Comparison of ENCODE assay signal across 1 fruit fly cellular context in genomic region chrX:21375595-21376047, dm6.
TF ChIP-seq lines count a peak whose summit lies in the region.

No protein-coding gene starts in this region.

TF ChIP-seq in whole organism, embryonic, 481 proteins besides CTCF, POLR2A, EP300 and RAD21 (continued from another document and continues in another):
- TF ChIP-seq CG1233 (GFP tag; optimal IDR thresholded peaks at IDR 0.05; lab: Kevin White, UChicago) (peak; percentile 27), CG6689 (GFP tag; IDR thresholded peaks at IDR 0.05; lab: Robert Waterston, UW) (peak; percentile 43; the same call in 1 of the 2 replicates), schlank (tag; optimal IDR thresholded peaks at IDR 0.05; lab: Kevin White, UChicago) (no peak), gfzf (GFP tag; optimal IDR thresholded peaks at IDR 0.05; lab: Kevin White, UChicago) (no peak), CG17328 (GFP tag; IDR thresholded peaks at IDR 0.05; lab: Robert Waterston, UW) (no peak), CG11093 (GFP tag; IDR thresholded peaks at IDR 0.05; lab: Robert Waterston, UW) (no peak), CG13624 (GFP tag; optimal IDR thresholded peaks at IDR 0.05; lab: Kevin White, UChicago) (no peak), Dref (GFP tag; IDR thresholded peaks at IDR 0.05; lab: Robert Waterston, UW) (no peak), CG13894 (tag; optimal IDR thresholded peaks at IDR 0.05; lab: Kevin White, UChicago) (no peak), CG12391 (tag; optimal IDR thresholded peaks at IDR 0.05; lab: Kevin White, UChicago) (peak; percentile 37), E2f2 (GFP tag; IDR thresholded peaks at IDR 0.05; lab: Robert Waterston, UW) (peak; percentile 26; the same call in 1 of the 2 replicates), amos (GFP tag; IDR thresholded peaks at IDR 0.05; lab: Robert Waterston, UW; ENCODE audit: partially characterized antibody) (no peak), CG11695 (GFP tag; IDR thresholded peaks at IDR 0.05; lab: Robert Waterston, UW) (0 out of 3 replicates have a peak, but pooled peaks have one; percentile 18), CG18619 (GFP tag; optimal IDR thresholded peaks at IDR 0.05; lab: Kevin White, UChicago) (peak; percentile 43), sr (GFP tag; IDR thresholded peaks at IDR 0.05; lab: Robert Waterston, UW) (no peak), Med (GFP tag; lab: Kevin White, UChicago) (peak; percentile 70), onecut (GFP tag; IDR thresholded peaks at IDR 0.05; lab: Robert Waterston, UW) (no peak; the same call in 1 of the 2 replicates), MESR4 (GFP tag; optimal IDR thresholded peaks at IDR 0.05; lab: Kevin White, UChicago) (no peak), D19A (tag; optimal IDR thresholded peaks at IDR 0.05; lab: Kevin White, UChicago) (peak; percentile 24), CrebB (tag; optimal IDR thresholded peaks at IDR 0.05; lab: Kevin White, UChicago) (no peak), pum (GFP tag; optimal IDR thresholded peaks at IDR 0.05; lab: Kevin White, UChicago) (no peak), dati (GFP tag; IDR thresholded peaks at IDR 0.05; lab: Robert Waterston, UW) (no peak), so (GFP tag; IDR thresholded peaks at IDR 0.05; lab: Robert Waterston, UW) (0 out of 3 replicates have a peak, but pooled peaks have one; percentile 41), CG34376 (GFP tag; optimal IDR thresholded peaks at IDR 0.05; lab: Kevin White, UChicago) (no peak), YL-1 (GFP tag; optimal IDR thresholded peaks at IDR 0.05; lab: Kevin White, UChicago) (peak; percentile 8), cwo (GFP tag; optimal IDR thresholded peaks at IDR 0.05; lab: Kevin White, UChicago) (peak; percentile 49), oc (tag; optimal IDR thresholded peaks at IDR 0.05; lab: Kevin White, UChicago) (no peak), MTF-1 (GFP tag; optimal IDR thresholded peaks at IDR 0.05; lab: Kevin White, UChicago; ENCODE audit: borderline replicate concordance) (no peak), gem (tag; optimal IDR thresholded peaks at IDR 0.05; lab: Kevin White, UChicago) (peak; percentile 75), CG11504 (tag; optimal IDR thresholded peaks at IDR 0.05; lab: Kevin White, UChicago) (peak; percentile 69), chn (GFP tag; optimal IDR thresholded peaks at IDR 0.05; lab: Kevin White, UChicago) (no peak), ttk (GFP tag; IDR thresholded peaks at IDR 0.05; lab: Robert Waterston, UW) (no peak), pros (GFP tag; optimal IDR thresholded peaks at IDR 0.05; lab: Kevin White, UChicago) (no peak), chif (GFP tag; optimal IDR thresholded peaks at IDR 0.05; lab: Kevin White, UChicago) (no peak), Lim3 (GFP tag; IDR thresholded peaks at IDR 0.05; lab: Robert Waterston, UW) (no peak), CG14710 (tag; optimal IDR thresholded peaks at IDR 0.05; lab: Kevin White, UChicago) (no peak), CG6791 (GFP tag; IDR thresholded peaks at IDR 0.05; lab: Robert Waterston, UW; ENCODE audit: partially characterized antibody) (no peak), pfk (GFP tag; optimal IDR thresholded peaks at IDR 0.05; lab: Kevin White, UChicago) (no peak), CG1792 (GFP tag; optimal IDR thresholded peaks at IDR 0.05; lab: Kevin White, UChicago) (no peak), CG4328 (GFP tag; optimal IDR thresholded peaks at IDR 0.05; lab: Kevin White, UChicago) (no peak), dmrt99B (tag; optimal IDR thresholded peaks at IDR 0.05; lab: Kevin White, UChicago) (peak; percentile 64), jing (GFP tag; optimal IDR thresholded peaks at IDR 0.05; lab: Kevin White, UChicago) (no peak), ato (GFP tag; IDR thresholded peaks at IDR 0.05; lab: Robert Waterston, UW; ENCODE audit: partially characterized antibody) (no peak), MBD-R2 (GFP tag; IDR thresholded peaks at IDR 0.05; lab: Robert Waterston, UW) (no peak; the same call in 1 of the 2 replicates), NC2β (GFP tag; optimal IDR thresholded peaks at IDR 0.05; lab: Kevin White, UChicago) (no peak), Hmr (GFP tag; optimal IDR thresholded peaks at IDR 0.05; lab: Kevin White, UChicago) (peak; percentile 60), psq (GFP tag; optimal IDR thresholded peaks at IDR 0.05; lab: Kevin White, UChicago) (no peak), yki (optimal IDR thresholded peaks at IDR 0.05; lab: Kevin White, UChicago) (no peak), Aef1 (GFP tag; IDR thresholded peaks at IDR 0.05; lab: Robert Waterston, UW) (no peak), ATbp (GFP tag; optimal IDR thresholded peaks at IDR 0.05; lab: Kevin White, UChicago) (no peak), Hr51 (GFP tag; optimal IDR thresholded peaks at IDR 0.05; lab: Kevin White, UChicago) (no peak), danr (GFP tag; IDR thresholded peaks at IDR 0.05; lab: Robert Waterston, UW) (no peak), CG6683 (GFP tag; optimal IDR thresholded peaks at IDR 0.05; lab: Kevin White, UChicago) (peak; percentile 11), Xrp1 (GFP tag; IDR thresholded peaks at IDR 0.05; lab: Robert Waterston, UW) (peak; percentile 41; the same call in 1 of the 2 replicates), CG12236 (GFP tag; optimal IDR thresholded peaks at IDR 0.05; lab: Kevin White, UChicago) (no peak), CG15479 (GFP tag; optimal IDR thresholded peaks at IDR 0.05; lab: Kevin White, UChicago) (no peak), grn (GFP tag; optimal IDR thresholded peaks at IDR 0.05; lab: Kevin White, UChicago) (no peak), CG3995 (GFP tag; optimal IDR thresholded peaks at IDR 0.05; lab: Kevin White, UChicago) (peak; percentile 2), CG8089 (GFP tag; optimal IDR thresholded peaks at IDR 0.05; lab: Kevin White, UChicago) (no peak), disco-r (GFP tag; optimal IDR thresholded peaks at IDR 0.05; lab: Kevin White, UChicago) (no peak), CG8765 (GFP tag; IDR thresholded peaks at IDR 0.05; lab: Robert Waterston, UW) (no peak), TFAM (GFP tag; optimal IDR thresholded peaks at IDR 0.05; lab: Kevin White, UChicago) (no peak), CG17361 (GFP tag; IDR thresholded peaks at IDR 0.05; lab: Robert Waterston, UW) (peak; percentile 52; the same call in 2 of the 3 replicates), CG6765 (GFP tag; optimal IDR thresholded peaks at IDR 0.05; lab: Kevin White, UChicago) (no peak), Hr39 (optimal IDR thresholded peaks at IDR 0.05; lab: Kevin White, UChicago) (no peak), usp (GFP tag; optimal IDR thresholded peaks at IDR 0.05; lab: Kevin White, UChicago) (no peak), CG9215 (GFP tag; IDR thresholded peaks at IDR 0.05; lab: Robert Waterston, UW) (0 out of 2 replicates have a peak, but pooled peaks have one; percentile 25), ewg (GFP tag; optimal IDR thresholded peaks at IDR 0.05; lab: Kevin White, UChicago) (no peak), CG14014 (GFP tag; IDR thresholded peaks at IDR 0.05; lab: Robert Waterston, UW) (peak; percentile 30; the same call in 1 of the 2 replicates), CG3726 (GFP tag; IDR thresholded peaks at IDR 0.05; lab: Robert Waterston, UW) (no peak), CG15514 (GFP tag; optimal IDR thresholded peaks at IDR 0.05; lab: Kevin White, UChicago) (peak; percentile 34), br (optimal IDR thresholded peaks at IDR 0.05; lab: Kevin White, UChicago) (no peak), CG2889 (GFP tag; IDR thresholded peaks at IDR 0.05; lab: Robert Waterston, UW) (no peak), sna (GFP tag; IDR thresholded peaks at IDR 0.05; lab: Robert Waterston, UW; ENCODE audit: partially characterized antibody) (no peak), Atf-2 (GFP tag; optimal IDR thresholded peaks at IDR 0.05; lab: Kevin White, UChicago) (no peak), CG18599 (GFP tag; optimal IDR thresholded peaks at IDR 0.05; lab: Kevin White, UChicago) (peak; percentile 70), Hey (tag; optimal IDR thresholded peaks at IDR 0.05; lab: Kevin White, UChicago) (no peak), CG11696 (GFP tag; IDR thresholded peaks at IDR 0.05; lab: Robert Waterston, UW) (no peak), Adf1 (GFP tag; IDR thresholded peaks at IDR 0.05; lab: Robert Waterston, UW) (no peak), sd (tag; optimal IDR thresholded peaks at IDR 0.05; lab: Kevin White, UChicago) (no peak), HLHmδ (GFP tag; optimal IDR thresholded peaks at IDR 0.05; lab: Kevin White, UChicago) (no peak), tup (GFP tag; optimal IDR thresholded peaks at IDR 0.05; lab: Kevin White, UChicago) (no peak), CG13123 (GFP tag; optimal IDR thresholded peaks at IDR 0.05; lab: Kevin White, UChicago) (no peak), Pdp1 (GFP tag; optimal IDR thresholded peaks at IDR 0.05; lab: Kevin White, UChicago) (peak in 1 of 2 experiments; percentile 99), CG16863 (GFP tag; optimal IDR thresholded peaks at IDR 0.05; lab: Kevin White, UChicago) (no peak), esg (GFP tag; conservative IDR thresholded peaks at IDR 0.05; lab: Robert Waterston, UW) (no peak), CG1647 (GFP tag; optimal IDR thresholded peaks at IDR 0.05; lab: Kevin White, UChicago) (no peak), HLH3B (GFP tag; IDR thresholded peaks at IDR 0.05; lab: Robert Waterston, UW) (0 out of 2 replicates have a peak, but pooled peaks have one; percentile 13), HLH54F (GFP tag; optimal IDR thresholded peaks at IDR 0.05; lab: Kevin White, UChicago) (no peak), CG33557 (GFP tag; optimal IDR thresholded peaks at IDR 0.05; lab: Kevin White, UChicago) (no peak), da (GFP tag; optimal IDR thresholded peaks at IDR 0.05; lab: Kevin White, UChicago) (no peak), CG1832 (GFP tag; optimal IDR thresholded peaks at IDR 0.05; lab: Kevin White, UChicago) (no peak), Ptx1 (GFP tag; IDR thresholded peaks at IDR 0.05; lab: Robert Waterston, UW) (0 out of 2 replicates have a peak, but pooled peaks have one; percentile 30), dmrt11E (tag; optimal IDR thresholded peaks at IDR 0.05; lab: Kevin White, UChicago) (no peak), CG4707 (GFP tag; optimal IDR thresholded peaks at IDR 0.05; lab: Kevin White, UChicago) (no peak), CG15269 (tag; optimal IDR thresholded peaks at IDR 0.05; lab: Kevin White, UChicago) (no peak), CG1602 (GFP tag; optimal IDR thresholded peaks at IDR 0.05; lab: Kevin White, UChicago) (no peak), CHES-1-like (GFP tag; optimal IDR thresholded peaks at IDR 0.05; lab: Kevin White, UChicago) (no peak), ERR (GFP tag; optimal IDR thresholded peaks at IDR 0.05; lab: Kevin White, UChicago) (no peak), en (GFP tag; optimal IDR thresholded peaks at IDR 0.05; lab: Kevin White, UChicago) (no peak), dpn (GFP tag; optimal IDR thresholded peaks at IDR 0.05; lab: Kevin White, UChicago) (peak in 1 of 2 experiments; percentile 21), Sry-δ (GFP tag; optimal IDR thresholded peaks at IDR 0.05; lab: Kevin White, UChicago) (no peak), CG30431 (GFP tag; optimal IDR thresholded peaks at IDR 0.05; lab: Kevin White, UChicago) (no peak), CG4404 (GFP tag; IDR thresholded peaks at IDR 0.05; lab: Robert Waterston, UW) (no peak), cad (GFP tag; optimal IDR thresholded peaks at IDR 0.05; lab: Kevin White, UChicago) (no peak), CG7987 (GFP tag; optimal IDR thresholded peaks at IDR 0.05; lab: Kevin White, UChicago) (no peak), CG8281 (tag; optimal IDR thresholded peaks at IDR 0.05; lab: Kevin White, UChicago) (no peak), CG6272 (GFP tag; IDR thresholded peaks at IDR 0.05; lab: Robert Waterston, UW) (no peak), zf30C (GFP tag; optimal IDR thresholded peaks at IDR 0.05; lab: Kevin White, UChicago) (no peak), ash1 (GFP tag; optimal IDR thresholded peaks at IDR 0.05; lab: Kevin White, UChicago) (no peak), CG11560 (tag; IDR thresholded peaks at IDR 0.05; lab: Robert Waterston, UW) (no peak), CG16815 (GFP tag; optimal IDR thresholded peaks at IDR 0.05; lab: Kevin White, UChicago) (no peak), CG8924 (tag; optimal IDR thresholded peaks at IDR 0.05; lab: Kevin White, UChicago) (peak; percentile 59), CG7839 (tag; optimal IDR thresholded peaks at IDR 0.05; lab: Kevin White, UChicago) (peak; percentile 60), mirr (GFP tag; optimal IDR thresholded peaks at IDR 0.05; lab: Kevin White, UChicago) (no peak), CG3407 (GFP tag; optimal IDR thresholded peaks at IDR 0.05; lab: Kevin White, UChicago) (no peak), Sry-β (GFP tag; optimal IDR thresholded peaks at IDR 0.05; lab: Kevin White, UChicago) (no peak), Sin3A (optimal IDR thresholded peaks at IDR 0.05; lab: Kevin White, UChicago) (no peak), CG6654 (GFP tag; optimal IDR thresholded peaks at IDR 0.05; lab: Kevin White, UChicago) (no peak), CG1529 (GFP tag; optimal IDR thresholded peaks at IDR 0.05; lab: Kevin White, UChicago) (no peak), nerfin-2 (GFP tag; IDR thresholded peaks at IDR 0.05; lab: Robert Waterston, UW; ENCODE audit: partially characterized antibody) (no peak), Nf-YB (GFP tag; optimal IDR thresholded peaks at IDR 0.05; lab: Kevin White, UChicago) (no peak), toy (GFP tag; IDR thresholded peaks at IDR 0.05; lab: Robert Waterston, UW) (no peak), CG8290 (GFP tag; optimal IDR thresholded peaks at IDR 0.05; lab: Kevin White, UChicago) (no peak), CG8290 (tag; optimal IDR thresholded peaks at IDR 0.05; lab: Kevin White, UChicago) (no peak), CG12155 (GFP tag; optimal IDR thresholded peaks at IDR 0.05; lab: Kevin White, UChicago) (peak; percentile 27), CG17912 (GFP tag; optimal IDR thresholded peaks at IDR 0.05; lab: Kevin White, UChicago) (no peak), Scr (GFP tag; IDR thresholded peaks at IDR 0.05; lab: Robert Waterston, UW; ENCODE audit: partially characterized antibody) (no peak), Side (GFP tag; optimal IDR thresholded peaks at IDR 0.05; lab: Kevin White, UChicago) (no peak), B-H2 (GFP tag; optimal IDR thresholded peaks at IDR 0.05; lab: Kevin White, UChicago) (no peak), ftz-f1 (GFP tag; optimal IDR thresholded peaks at IDR 0.05; lab: Kevin White, UChicago) (no peak), ap (GFP tag; IDR thresholded peaks at IDR 0.05; lab: Robert Waterston, UW) (no peak), CG42726 (GFP tag; IDR thresholded peaks at IDR 0.05; lab: Robert Waterston, UW; ENCODE audit: partially characterized antibody) (no peak), CG10209 (GFP tag; optimal IDR thresholded peaks at IDR 0.05; lab: Kevin White, UChicago) (peak; percentile 39), C15 (GFP tag; IDR thresholded peaks at IDR 0.05; lab: Robert Waterston, UW) (no peak)
